Worm (Caenorhabditis elegans): Measurements from ENCODE around the gene srbc-75.
"Not testable (repeated sequence)": the region's sequence is repeated elsewhere in the genome, so short reads cannot be mapped to it uniquely, and the experiment has no call there.

Gene srbc-75

DNA sequence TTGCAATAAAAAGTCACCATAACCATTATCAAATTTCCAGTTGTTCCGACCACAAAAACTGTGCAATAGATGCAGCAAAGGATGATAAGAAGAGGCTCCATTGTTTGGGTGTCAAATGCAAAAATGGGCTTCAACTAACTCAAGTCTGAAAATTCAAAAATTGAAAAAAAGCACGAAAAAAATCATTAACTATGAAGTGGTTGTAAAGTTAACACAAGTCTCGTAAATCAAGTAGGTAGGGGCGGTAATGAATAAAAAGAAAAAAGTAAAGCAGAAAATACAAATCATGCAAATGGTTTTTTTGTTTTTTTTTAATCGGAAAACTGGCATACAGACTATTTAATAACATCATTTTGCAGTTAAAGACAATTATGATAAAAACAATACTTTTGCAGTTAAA lies 3.0 kb downstream of the srbc-75 start, which contains the start of gene srsx-39:
srsx-39 (minus strand) TSS at position 101 of the 400 bp plus-strand sequence.
- not testable (repeated sequence) for TF ChIP-seq B0261.1 (tag; optimal IDR thresholded peaks at IDR 0.05); hlh-12 (tag; optimal IDR thresholded peaks at IDR 0.05); dox-1 (GFP tag; IDR thresholded peaks at IDR 0.05)

DNA sequence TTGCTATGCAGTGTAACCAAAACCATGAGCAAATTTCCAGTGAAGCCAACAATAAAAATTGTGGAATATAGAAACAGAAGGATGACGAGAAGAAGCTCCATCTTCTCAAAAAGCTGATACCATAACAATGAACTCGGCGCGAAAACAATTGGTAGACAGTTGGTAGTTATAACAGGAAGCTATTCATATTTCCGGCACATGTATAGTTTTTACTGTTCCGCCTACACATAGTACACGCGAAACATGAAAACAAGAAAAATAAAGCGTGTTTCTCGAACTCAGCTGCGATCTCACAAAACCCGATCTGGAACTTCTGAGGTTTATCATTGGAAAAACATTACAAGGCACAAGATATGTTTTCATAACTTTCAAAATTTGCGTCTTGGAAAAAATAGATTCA lies 5.4 kb downstream of the srbc-75 start, which contains the start of gene srsx-37:
srsx-37 (minus strand) TSS at position 101 of the 400 bp plus-strand sequence.
- TF ChIP-seq lin-26 (GFP tag; IDR thresholded peaks at IDR 0.05) (no peak), die-1 (tag; optimal IDR thresholded peaks at IDR 0.05) (no peak), C17E4.6 (GFP tag; IDR thresholded peaks at IDR 0.05) (no peak), zfh-2 (GFP tag; conservative IDR thresholded peaks at IDR 0.05) (no peak), pbrm-1 (GFP tag; IDR thresholded peaks at IDR 0.05) (no peak), xnd-1 (tag; optimal IDR thresholded peaks at IDR 0.05) (no peak), Y56A3A.18 (GFP tag; IDR thresholded peaks at IDR 0.05) (no peak), hmg-20 (GFP tag; IDR thresholded peaks at IDR 0.05) (no peak), nfyb-1 (GFP tag; IDR thresholded peaks at IDR 0.05) (no peak), F57C9.4 (tag; optimal IDR thresholded peaks at IDR 0.05) (no peak), ceh-40 (GFP tag; IDR thresholded peaks at IDR 0.05) (no peak), rec-8 (tag; optimal IDR thresholded peaks at IDR 0.05) (no peak), snpc-1.1 (tag; optimal IDR thresholded peaks at IDR 0.05; ENCODE audit: insufficient read depth) (no peak), nhr-80 (tag; optimal IDR thresholded peaks at IDR 0.05) (no peak), rcor-1 (GFP tag; IDR thresholded peaks at IDR 0.05) (no peak), F39B2.1 (GFP tag; IDR thresholded peaks at IDR 0.05) (no peak)

DNA sequence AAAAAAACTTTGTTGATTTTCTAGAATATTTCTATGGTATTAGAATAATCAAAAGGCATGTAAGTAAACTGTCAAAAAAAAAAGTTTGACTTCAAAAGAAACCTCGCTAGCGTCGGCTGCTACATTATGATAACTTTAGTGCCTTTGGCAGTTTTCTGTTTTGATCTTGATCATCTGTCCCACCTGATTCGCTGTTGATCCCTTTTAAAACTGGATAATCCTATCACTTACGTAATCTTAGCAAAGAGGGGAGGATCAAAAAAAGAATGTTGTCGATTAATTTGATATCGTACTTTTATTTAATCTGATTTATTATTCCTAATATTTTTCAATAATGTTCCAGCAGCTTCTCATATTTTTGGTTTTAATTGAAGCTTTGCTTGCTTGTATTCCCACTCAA lies 6.3 kb downstream of the srbc-75 start, which contains the start of gene M01B2.8:
M01B2.8 (plus strand) TSS at position 301 of the 400 bp plus-strand sequence.
- TF ChIP-seq bed-2 (GFP tag; IDR thresholded peaks at IDR 0.05), result no peak
- no peak for TF ChIP-seq Y53G8AR.9 (GFP tag; conservative IDR thresholded peaks at IDR 0.05)
- no peak for TF ChIP-seq nfyb-1 (GFP tag; IDR thresholded peaks at IDR 0.05)
- TF ChIP-seq hlh-12 (tag; optimal IDR thresholded peaks at IDR 0.05), result no peak
- TF ChIP-seq ceh-27 (GFP tag; optimal IDR thresholded peaks at IDR 0.05), result no peak
- TF ChIP-seq egl-44 (GFP tag; IDR thresholded peaks at IDR 0.05), result no peak
- TF ChIP-seq dpl-1 (GFP tag; optimal IDR thresholded peaks at IDR 0.05), result no peak
- no peak for TF ChIP-seq rcor-1 (GFP tag; IDR thresholded peaks at IDR 0.05)

DNA sequence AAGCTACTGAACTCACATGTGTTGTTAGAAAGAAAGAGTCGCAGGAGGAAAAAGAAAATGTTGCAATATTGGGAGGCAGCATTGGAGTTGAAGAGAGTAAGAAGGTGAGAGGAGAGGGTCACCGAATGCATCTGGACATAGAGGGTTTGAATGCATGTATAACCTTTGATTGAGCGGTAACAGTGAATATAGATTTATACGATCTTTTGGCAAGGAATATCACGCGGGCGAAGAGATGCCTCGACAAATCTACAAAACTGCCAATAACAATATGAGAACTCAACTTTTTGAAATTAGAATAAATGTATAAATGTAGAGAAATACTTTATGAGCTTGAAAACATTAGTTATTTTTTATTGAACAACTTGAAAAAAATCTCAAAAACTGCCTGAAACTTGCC lies 8.7 kb downstream of the srbc-75 start, which contains the start of gene M01B2.10:
M01B2.10 (minus strand) TSS at position 101 of the 400 bp plus-strand sequence.
- not testable (repeated sequence) for TF ChIP-seq F39B2.1 (GFP tag; IDR thresholded peaks at IDR 0.05); dox-1 (GFP tag; IDR thresholded peaks at IDR 0.05); attf-3 (GFP tag; conservative IDR thresholded peaks at IDR 0.05)

DNA sequence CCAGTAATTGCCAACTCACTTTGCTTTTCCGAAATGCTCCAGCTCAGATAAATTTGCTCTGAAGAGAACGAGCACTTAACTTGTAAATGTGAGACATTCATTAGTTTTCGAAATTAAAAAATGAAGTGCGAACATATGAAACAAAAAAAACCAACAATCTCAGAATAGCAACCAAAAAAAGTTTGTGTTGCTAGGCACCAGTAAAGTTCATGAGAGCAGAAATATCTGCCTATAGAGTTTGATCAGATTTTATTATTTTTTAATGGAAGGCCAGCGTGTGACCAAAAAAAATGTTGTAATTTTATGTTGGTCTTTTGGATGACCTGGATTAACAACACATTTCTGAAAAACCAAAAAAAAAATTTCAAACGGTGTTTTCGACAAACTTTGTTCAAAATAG lies 10.5 kb downstream of the srbc-75 start, which contains the start of gene M01B2.12:
M01B2.12 (minus strand) TSS at position 101 of the 400 bp plus-strand sequence.
- TF ChIP-seq ztf-18 (tag; optimal IDR thresholded peaks at IDR 0.05) (no peak), nfya-1 (tag; optimal IDR thresholded peaks at IDR 0.05; ENCODE audit: borderline replicate concordance, insufficient read depth) (no peak), mel-28 (tag; optimal IDR thresholded peaks at IDR 0.05; ENCODE audit: borderline replicate concordance) (no peak), nhr-90 (tag; optimal IDR thresholded peaks at IDR 0.05) (no peak)

DNA sequence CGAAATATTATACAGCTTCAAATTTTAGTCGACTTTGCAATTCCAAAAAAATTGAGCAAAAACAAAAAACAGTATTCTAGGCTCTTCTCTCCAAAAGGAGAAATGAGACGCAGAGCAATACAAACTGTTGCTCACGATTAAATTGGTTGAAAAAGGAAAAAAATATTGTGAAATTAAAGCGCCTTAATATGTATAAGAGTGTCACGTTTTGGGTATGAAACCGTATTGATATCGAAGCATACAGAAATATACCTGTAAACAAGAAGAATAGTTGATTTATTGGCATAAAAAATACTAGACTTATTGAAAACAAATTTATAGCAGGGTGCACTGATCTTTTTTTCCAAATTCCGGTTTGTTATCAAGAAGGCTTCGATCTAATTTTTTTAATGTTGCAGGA lies 12.2 kb downstream of the srbc-75 start, which contains the start of gene M01B2.13:
M01B2.13 (minus strand) TSS at position 101 of the 400 bp plus-strand sequence.
- TF ChIP-seq F23B12.7 (tag; optimal IDR thresholded peaks at IDR 0.05; ENCODE audit: insufficient read depth) (no peak), xnd-1 (tag; optimal IDR thresholded peaks at IDR 0.05) (no peak), K11D2.4 (GFP tag; IDR thresholded peaks at IDR 0.05) (no peak), madf-10 (tag; optimal IDR thresholded peaks at IDR 0.05) (no peak), atf-7 (tag; optimal IDR thresholded peaks at IDR 0.05) (no peak)

Data from whole organism, young adult.